Worm (Caenorhabditis elegans): ENCODE data around the gene ketn-1.

Gene ketn-1

DNA sequence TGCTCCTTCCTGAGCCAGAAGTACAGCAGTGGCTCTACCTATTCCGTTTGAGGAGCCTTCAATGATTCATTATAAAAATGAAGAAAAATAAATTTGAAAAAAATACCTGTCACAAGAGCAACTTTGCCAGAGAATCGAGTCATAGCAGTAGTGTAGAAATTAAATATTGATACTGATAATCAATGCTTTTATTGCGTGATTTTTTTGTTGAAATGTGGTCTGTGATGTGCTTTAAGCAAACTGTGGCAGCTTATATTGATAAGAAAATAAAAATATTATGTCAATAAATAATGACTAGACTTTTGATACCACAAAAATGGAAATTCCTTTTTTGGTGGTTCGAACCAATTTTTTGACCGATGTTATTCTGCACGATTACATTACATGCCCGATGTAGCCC is 42.6 kb downstream of the ketn-1 start, which contains the start of gene dhs-14:
TSS of gene dhs-14 (minus strand) at position 149 of the 400 bp plus-strand sequence.
- TF ChIP-seq ceh-48 (tag; optimal IDR thresholded peaks at IDR 0.05) (no peak), mec-3 (tag; optimal IDR thresholded peaks at IDR 0.05; ENCODE audit: borderline replicate concordance) (no peak), ceh-22 (tag; optimal IDR thresholded peaks at IDR 0.05) (no peak), pha-2 (tag; optimal IDR thresholded peaks at IDR 0.05) (no peak), tbx-7 (tag; optimal IDR thresholded peaks at IDR 0.05) (no peak), ahr-1 (tag; optimal IDR thresholded peaks at IDR 0.05) (no peak), pax-1 (tag; optimal IDR thresholded peaks at IDR 0.05) (no peak), F13H6.1 (tag; optimal IDR thresholded peaks at IDR 0.05) (no peak), hlh-13 (GFP tag; optimal IDR thresholded peaks at IDR 0.05) (no peak), ceh-19 (GFP tag; optimal IDR thresholded peaks at IDR 0.05) (no peak)

ce11 chrV:2763105-2763504 is 44.6 kb downstream of the ketn-1 start, which contains the start of gene R05D8.7:
TSS of gene R05D8.7 (minus strand) at chrV:2763208.
- TF ChIP-seq elt-2 (tag; optimal IDR thresholded peaks at IDR 0.05): no peak
- no peak for TF ChIP-seq ahr-1 (tag; optimal IDR thresholded peaks at IDR 0.05)
- TF ChIP-seq tbx-7 (tag; optimal IDR thresholded peaks at IDR 0.05): no peak
- TF ChIP-seq F13H6.1 (tag; optimal IDR thresholded peaks at IDR 0.05): no peak

DNA sequence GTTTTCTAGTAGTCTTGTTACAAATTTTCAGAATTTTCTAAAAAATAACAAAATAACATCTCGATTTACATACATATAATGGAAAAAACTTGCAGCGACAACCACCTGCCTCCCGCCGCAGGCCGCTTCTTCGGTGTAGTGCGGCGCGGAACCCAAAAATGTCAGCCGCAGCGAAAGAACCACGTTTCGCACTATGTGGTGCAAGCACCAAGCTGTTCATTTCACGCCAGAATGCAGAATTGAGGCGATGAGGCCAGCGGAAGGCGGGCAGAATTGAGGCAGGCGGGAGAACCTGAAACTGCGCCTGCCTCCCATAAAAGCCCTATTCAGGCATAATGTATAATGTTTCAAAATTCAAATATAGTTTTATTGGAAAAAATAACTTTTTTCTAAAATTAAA is 46.2 kb downstream of the ketn-1 start:
- TF ChIP-seq gmeb-2 (tag; optimal IDR thresholded peaks at IDR 0.05) (no peak), nhr-232 (tag; optimal IDR thresholded peaks at IDR 0.05) (no peak), ceh-30 (tag; optimal IDR thresholded peaks at IDR 0.05) (no peak), madf-2 (tag; optimal IDR thresholded peaks at IDR 0.05) (no peak), npax-4 (tag; optimal IDR thresholded peaks at IDR 0.05) (no peak), T23F11.4 (GFP tag; optimal IDR thresholded peaks at IDR 0.05) (no peak), C38D4.7 (GFP tag; optimal IDR thresholded peaks at IDR 0.05) (no peak), lin-11 (tag; optimal IDR thresholded peaks at IDR 0.05) (no peak), ahr-1 (tag; optimal IDR thresholded peaks at IDR 0.05) (no peak), syd-9 (tag; optimal IDR thresholded peaks at IDR 0.05) (no peak), sox-4 (tag; optimal IDR thresholded peaks at IDR 0.05) (no peak), hlh-8 (tag; optimal IDR thresholded peaks at IDR 0.05) (no peak), F13H6.1 (tag; optimal IDR thresholded peaks at IDR 0.05) (no peak), ceh-19 (GFP tag; optimal IDR thresholded peaks at IDR 0.05) (no peak), ets-4 (tag; optimal IDR thresholded peaks at IDR 0.05) (no peak)

DNA sequence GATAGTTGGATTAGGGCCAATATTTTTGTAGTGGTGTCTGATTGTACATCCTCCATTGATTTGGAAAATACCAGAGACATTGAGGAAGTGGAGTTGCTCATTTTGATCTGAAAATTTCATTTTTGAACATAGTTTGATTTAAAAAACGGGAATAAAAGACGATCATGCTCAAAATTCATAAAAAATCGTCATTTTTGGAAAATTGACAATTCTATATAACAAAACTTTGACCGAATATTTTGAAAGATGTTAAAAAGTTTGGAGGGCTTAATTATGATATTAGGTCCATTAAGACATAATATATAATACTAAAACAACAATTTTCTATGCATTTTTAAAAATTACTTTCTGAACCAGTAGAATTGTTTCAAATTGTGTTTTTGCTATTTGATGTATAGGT is 48.2 kb downstream of the ketn-1 start, which contains the start of gene srg-58:
TSS of gene srg-58 (minus strand) at position 101 of the 400 bp plus-strand sequence.
- no peak for TF ChIP-seq pax-1 (tag; optimal IDR thresholded peaks at IDR 0.05)
- no peak for TF ChIP-seq ahr-1 (tag; optimal IDR thresholded peaks at IDR 0.05)
- no peak for TF ChIP-seq C38D4.7 (GFP tag; optimal IDR thresholded peaks at IDR 0.05)
- TF ChIP-seq eyg-1 (tag; optimal IDR thresholded peaks at IDR 0.05): no peak
- no peak for TF ChIP-seq ceh-2 (tag; optimal IDR thresholded peaks at IDR 0.05)

- TF ChIP-seq mec-3 (tag; optimal IDR thresholded peaks at IDR 0.05; ENCODE audit: borderline replicate concordance): no peak
- no peak for TF ChIP-seq unc-3 (GFP tag; conservative IDR thresholded peaks at IDR 0.05)
- no peak for TF ChIP-seq unc-3 (tag; optimal IDR thresholded peaks at IDR 0.05)
- TF ChIP-seq ztf-16 (tag; optimal IDR thresholded peaks at IDR 0.05): no peak
- TF ChIP-seq ets-4 (tag; optimal IDR thresholded peaks at IDR 0.05): no peak
- no peak for TF ChIP-seq ref-2 (tag; optimal IDR thresholded peaks at IDR 0.05)
- TF ChIP-seq ceh-18 (tag; optimal IDR thresholded peaks at IDR 0.05): no peak
- TF ChIP-seq tbx-7 (tag; optimal IDR thresholded peaks at IDR 0.05): no peak
- TF ChIP-seq sox-2 (GFP tag; IDR thresholded peaks at IDR 0.05): no peak
- TF ChIP-seq madf-2 (tag; optimal IDR thresholded peaks at IDR 0.05): no peak
- TF ChIP-seq nfya-1 (tag; optimal IDR thresholded peaks at IDR 0.05): no peak
Measured at ce11 chrV:2758437-2758836, 49.2 kb downstream of the ketn-1 start.
